Fruit fly (Drosophila melanogaster) whole organism, embryonic: Measurements from ENCODE around the gene Pxd.
A peak's percentile ranks its signal among the peaks of the same experiment; 100 is the strongest.

Experiments used
- Asciz ChIP-seq: fragments of 200-800 bp; sonication (Bioruptor generic); optimal IDR thresholded peaks from 2 replicates; lab custom pipeline; 2017; ENCODE audit warnings: missing biosample characterization, mild to moderate bottlenecking, missing genetic modification characterization, missing genetic modification reagents
- B-H1 ChIP-seq: fragments of 200-800 bp; sonication (Bioruptor generic); IDR thresholded peaks from 3 replicates; pipeline ENCODE4 v1.3.6; 2022; ENCODE audit warnings: missing biosample characterization, missing genetic modification characterization
- CG10366 ChIP-seq: fragments of 200-800 bp; sonication (Bioruptor generic); IDR thresholded peaks from 2 replicates; pipeline ENCODE4 v1.3.6; 2022; ENCODE audit warnings: missing biosample characterization, missing genetic modification characterization
- CG11093 ChIP-seq: fragments of 200-800 bp; sonication (Bioruptor generic); IDR thresholded peaks from 3 replicates; pipeline ENCODE4 v1.3.6; 2022; ENCODE audit warnings: missing biosample characterization, missing genetic modification characterization
- CG11504 ChIP-seq: fragments of 200-800 bp; sonication (Bioruptor generic); optimal IDR thresholded peaks from 3 replicates; lab custom pipeline; 2019; ENCODE audit warnings: missing biosample characterization, mild to moderate bottlenecking, missing genetic modification characterization, moderate library complexity
- CG1233 ChIP-seq: fragments of 200-800 bp; sonication (Bioruptor generic); optimal IDR thresholded peaks from 4 replicates; lab custom pipeline; 2018; ENCODE audit warnings: missing biosample characterization, mild to moderate bottlenecking, missing genetic modification characterization
- CG12391 ChIP-seq: fragments of 200-800 bp; sonication (Bioruptor generic); optimal IDR thresholded peaks from 3 replicates; lab custom pipeline; 2018; ENCODE audit warnings: missing biosample characterization, mild to moderate bottlenecking, missing genetic modification characterization, moderate library complexity
- CG12942 ChIP-seq: fragments of 200-800 bp; sonication (Bioruptor generic); optimal IDR thresholded peaks from 3 replicates; lab custom pipeline; 2016; ENCODE audit warnings: missing biosample characterization, missing genetic modification characterization
- CG14014 ChIP-seq: fragments of 200-800 bp; sonication (Bioruptor generic); IDR thresholded peaks from 2 replicates; pipeline ENCODE4 v1.3.6; 2022; ENCODE audit warnings: missing biosample characterization, missing genetic modification characterization
- CG30403 ChIP-seq: fragments of 200-800 bp; sonication (Bioruptor generic); optimal IDR thresholded peaks from 3 replicates; lab custom pipeline; 2016; ENCODE audit warnings: missing biosample characterization, missing genetic modification characterization
- CG3163 ChIP-seq: fragments of 200-800 bp; sonication (Bioruptor generic); optimal IDR thresholded peaks from 3 replicates; lab custom pipeline; 2016; ENCODE audit warnings: missing biosample characterization, missing genetic modification characterization
- CG34422 ChIP-seq: fragments of 200-800 bp; sonication (Bioruptor generic); IDR thresholded peaks from 3 replicates; pipeline ENCODE4 v1.3.6; 2022; ENCODE audit warnings: missing biosample characterization, missing genetic modification characterization
- CG3726 ChIP-seq: fragments of 200-800 bp; sonication (Bioruptor generic); IDR thresholded peaks from 3 replicates; pipeline ENCODE4, ENCODE4 v1.3.6; 2022; ENCODE audit warnings: missing biosample characterization, missing genetic modification characterization
- CG3838 ChIP-seq: fragments of 200-800 bp; sonication (Bioruptor generic); optimal IDR thresholded peaks from 3 replicates; lab custom pipeline; 2016; ENCODE audit warnings: missing biosample characterization, missing genetic modification characterization
- CG3995 ChIP-seq: fragments of 200-800 bp; sonication (Bioruptor generic); optimal IDR thresholded peaks from 3 replicates; lab custom pipeline; 2016; ENCODE audit warnings: missing biosample characterization, missing genetic modification characterization
- CG4282 ChIP-seq: fragments of 200-800 bp; sonication (Bioruptor generic); optimal IDR thresholded peaks from 2 replicates; lab custom pipeline; 2016; ENCODE audit warnings: missing biosample characterization, missing genetic modification characterization
- CG43689 ChIP-seq: fragments of 200-800 bp; sonication (Bioruptor generic); IDR thresholded peaks from 2 replicates; pipeline ENCODE4 v1.3.6; 2022; ENCODE audit warnings: missing biosample characterization, missing genetic modification characterization
- CG4404 ChIP-seq: fragments of 200-800 bp; sonication (Bioruptor generic); IDR thresholded peaks from 2 replicates; pipeline ENCODE4 v1.3.6; 2022; ENCODE audit warnings: missing biosample characterization, missing genetic modification characterization
- CG6175 ChIP-seq: fragments of 200-800 bp; sonication (Bioruptor generic); IDR thresholded peaks from 3 replicates; pipeline ENCODE4 v1.3.6; 2022; ENCODE audit warnings: missing biosample characterization, missing genetic modification characterization
- CG6683 ChIP-seq: fragments of 200-800 bp; sonication (Bioruptor generic); optimal IDR thresholded peaks from 2 replicates; lab custom pipeline; 2017; ENCODE audit warnings: missing biosample characterization, mild to moderate bottlenecking, missing genetic modification characterization, missing genetic modification reagents
- CG8359 ChIP-seq: fragments of 200-800 bp; sonication (Bioruptor generic); optimal IDR thresholded peaks from 2 replicates; lab custom pipeline; 2017; ENCODE audit warnings: missing biosample characterization, mild to moderate bottlenecking, missing genetic modification characterization, borderline replicate concordance
- Deaf1 ChIP-seq: fragments of 200-800 bp; optimal IDR thresholded peaks from 3 replicates; lab custom pipeline; 2019; ENCODE audit warnings: missing biosample characterization, mild to moderate bottlenecking, missing genetic modification characterization, moderate library complexity
- Dip2 ChIP-seq: fragments of 200-800 bp; sonication (Bioruptor generic); IDR thresholded peaks from 2 replicates; pipeline ENCODE4 v1.3.6; 2022; ENCODE audit warnings: missing biosample characterization, missing genetic modification characterization
- Eip74EF ChIP-seq, 2 experiments: fragments of 200-800 bp in 1 of 2; fragments of >200 bp in 1 of 2; sonication (Bioruptor generic) in 1 of 2; optimal IDR thresholded peaks; 2 replicates each; lab custom pipeline; 2017 to 2019; ENCODE audit warnings: missing biosample characterization in 2 of 2, missing genetic modification characterization in 2 of 2, mild to moderate bottlenecking in 1 of 2, moderate library complexity in 1 of 2
- Fer2 ChIP-seq: fragments of 200-800 bp; sonication (Bioruptor generic); optimal IDR thresholded peaks from 2 replicates; lab custom pipeline; 2018; ENCODE audit warnings: missing biosample characterization, mild to moderate bottlenecking, missing genetic modification characterization, moderate library complexity
- Gug ChIP-seq: fragments of 200-800 bp; sonication (Bioruptor generic); IDR thresholded peaks from 4 replicates; pipeline ENCODE4 v1.3.6; 2022; ENCODE audit warnings: missing biosample characterization, missing genetic modification characterization
- H15 ChIP-seq: fragments of 200-800 bp; sonication (Bioruptor generic); IDR thresholded peaks from 3 replicates; pipeline ENCODE4 v1.3.6; 2022; ENCODE audit warnings: missing biosample characterization, missing genetic modification characterization
- H2.0 ChIP-seq: fragments of 200-800 bp; sonication (Bioruptor generic); IDR thresholded peaks from 2 replicates; pipeline ENCODE4 v1.3.6; 2022; ENCODE audit warnings: missing biosample characterization, missing genetic modification characterization
- Jarid2 ChIP-seq: fragments of 200-800 bp; sonication (Bioruptor generic); optimal IDR thresholded peaks from 3 replicates; lab custom pipeline; 2017; ENCODE audit warnings: mild to moderate bottlenecking, missing biosample characterization, missing genetic modification reagents, missing genetic modification characterization
- MBD-R2 ChIP-seq: fragments of 200-800 bp; sonication (Bioruptor generic); IDR thresholded peaks from 2 replicates; pipeline ENCODE4 v1.3.6; 2022; ENCODE audit warnings: missing biosample characterization, missing genetic modification characterization
- MESR4 ChIP-seq: fragments of 200-800 bp; sonication (Bioruptor generic); optimal IDR thresholded peaks from 2 replicates; lab custom pipeline; 2018; ENCODE audit warnings: missing biosample characterization, mild to moderate bottlenecking, missing genetic modification characterization, moderate library complexity
- Oli ChIP-seq: fragments of 200-800 bp; sonication (Bioruptor generic); optimal IDR thresholded peaks from 2 replicates; lab custom pipeline; 2018; ENCODE audit warnings: missing biosample characterization, mild to moderate bottlenecking, missing genetic modification characterization, moderate library complexity
- Poxn ChIP-seq: fragments of 200-800 bp; sonication (Bioruptor generic); IDR thresholded peaks from 2 replicates; pipeline ENCODE4 v1.3.6; 2022; ENCODE audit warnings: missing biosample characterization, missing genetic modification characterization
- Rx ChIP-seq: fragments of 200-800 bp; sonication (Bioruptor generic); IDR thresholded peaks from 2 replicates; pipeline ENCODE4 v1.3.6; 2022; ENCODE audit warnings: missing biosample characterization, missing genetic modification characterization
- Sox102F ChIP-seq: fragments of 200-800 bp; sonication (Bioruptor generic); optimal IDR thresholded peaks from 2 replicates; lab custom pipeline; 2018; ENCODE audit warnings: missing biosample characterization, mild to moderate bottlenecking, missing genetic modification characterization, moderate library complexity
- Taf1 ChIP-seq: fragments of 200-800 bp; sonication (Bioruptor generic); IDR thresholded peaks from 2 replicates; pipeline ENCODE4 v1.3.6; 2022; ENCODE audit warnings: missing biosample characterization, missing genetic modification characterization
- Xbp1 ChIP-seq: fragments of 200-800 bp; sonication (Bioruptor generic); optimal IDR thresholded peaks from 3 replicates; lab custom pipeline; 2016; ENCODE audit warnings: missing biosample characterization, mild to moderate bottlenecking, missing genetic modification characterization
- az2 ChIP-seq: fragments of 200-800 bp; sonication (Bioruptor generic); optimal IDR thresholded peaks from 3 replicates; lab custom pipeline; 2016; ENCODE audit warnings: missing biosample characterization, missing genetic modification characterization
- chn ChIP-seq: fragments of 200-800 bp; sonication (Bioruptor generic); optimal IDR thresholded peaks from 2 replicates; lab custom pipeline; 2016; ENCODE audit warnings: missing biosample characterization, missing genetic modification characterization
- da ChIP-seq: fragments of 200-800 bp; sonication (Bioruptor generic); optimal IDR thresholded peaks from 2 replicates; lab custom pipeline; 2016; ENCODE audit warnings: missing biosample characterization, missing genetic modification characterization
- dm ChIP-seq: fragments of 200-800 bp; sonication (Bioruptor generic); optimal IDR thresholded peaks from 3 replicates; lab custom pipeline; 2016; ENCODE audit warnings: missing biosample characterization, missing genetic modification characterization
- dysf ChIP-seq: fragments of 200-800 bp; sonication (Bioruptor generic); IDR thresholded peaks from 3 replicates; pipeline ENCODE4 v1.3.6; 2022; ENCODE audit warnings: missing biosample characterization, missing genetic modification characterization
- eve ChIP-seq, 2 experiments: fragments of >200 bp; optimal IDR thresholded peaks; 2 replicates each; lab custom pipeline; 2017; ENCODE audit warnings: missing biosample characterization in 2 of 2, missing genetic modification characterization in 2 of 2
- gro ChIP-seq: fragments of 200-800 bp; sonication (Bioruptor generic); optimal IDR thresholded peaks from 2 replicates; lab custom pipeline; 2016; ENCODE audit warnings: missing biosample characterization, missing genetic modification characterization
- kah ChIP-seq: fragments of 200-800 bp; sonication (Bioruptor generic); optimal IDR thresholded peaks from 2 replicates; lab custom pipeline; 2018; ENCODE audit warnings: missing biosample characterization, mild to moderate bottlenecking, missing genetic modification characterization
- lola ChIP-seq, 3 experiments: fragments of >200 bp in 2 of 3; fragments of 200-800 bp in 1 of 3; sonication (Bioruptor generic) in 1 of 3; optimal IDR thresholded peaks; 2 replicates each; lab custom pipeline; 2017 to 2019; ENCODE audit warnings: missing biosample characterization in 3 of 3, missing genetic modification characterization in 3 of 3, mild to moderate bottlenecking in 1 of 3, moderate library complexity in 1 of 3
- nerfin-2 ChIP-seq: fragments of 200-800 bp; sonication (Bioruptor generic); IDR thresholded peaks from 2 replicates; pipeline ENCODE4 v1.3.6; 2022; ENCODE audit warnings: missing biosample characterization, missing genetic modification characterization; ENCODE audit not compliant: partially characterized antibody
- rib ChIP-seq: fragments of 200-800 bp; sonication (Bioruptor generic); IDR thresholded peaks from 2 replicates; pipeline ENCODE4 v1.3.6; 2022; ENCODE audit warnings: missing biosample characterization, missing genetic modification characterization
- sd ChIP-seq: fragments of 200-800 bp; sonication (Bioruptor generic); optimal IDR thresholded peaks from 3 replicates; lab custom pipeline; 2018; ENCODE audit warnings: missing biosample characterization, mild to moderate bottlenecking, missing genetic modification characterization, moderate library complexity
- sr ChIP-seq: fragments of 200-800 bp; sonication (Bioruptor generic); IDR thresholded peaks from 3 replicates; pipeline ENCODE4 v1.3.6; 2022; ENCODE audit warnings: missing biosample characterization, missing genetic modification characterization
- trh ChIP-seq: fragments of 200-800 bp; sonication (Bioruptor generic); optimal IDR thresholded peaks from 2 replicates; lab custom pipeline; 2016; ENCODE audit warnings: missing biosample characterization, missing genetic modification characterization
- unc-4 ChIP-seq: fragments of 200-800 bp; sonication (Bioruptor generic); IDR thresholded peaks from 2 replicates; pipeline ENCODE4 v1.3.6; 2022; ENCODE audit warnings: missing biosample characterization, missing genetic modification characterization; ENCODE audit not compliant: partially characterized antibody

Gene Pxd

DNA sequence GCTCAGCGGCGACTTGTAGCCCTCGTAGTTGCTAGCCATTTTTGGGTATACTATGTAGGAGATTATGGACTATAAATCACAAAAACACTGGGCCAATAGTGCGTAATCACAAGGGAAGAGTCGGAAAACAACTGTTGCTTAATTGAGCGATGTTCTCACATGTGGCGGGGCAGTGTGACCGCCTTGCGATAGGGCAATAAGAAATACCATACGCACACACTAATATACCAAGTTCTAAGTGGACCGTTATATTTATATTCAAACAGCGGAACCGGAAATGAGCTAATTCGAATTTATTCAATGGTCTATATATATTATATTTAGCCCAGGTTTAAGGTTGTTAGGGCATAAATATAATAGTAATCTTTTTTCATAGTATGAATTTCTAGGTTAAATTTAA is 6.6 kb downstream of the Pxd start, which contains the start of gene Adsl (continued):
- no peak for TF ChIP-seq Rx
- no peak for TF ChIP-seq gro (GFP tag; lab: Kevin White, UChicago)
- TF ChIP-seq CG12391 (tag; lab: Kevin White, UChicago) = peak; percentile 72
- TF ChIP-seq CG34422 (GFP tag; lab: Robert Waterston, UW) = peak; percentile 42; the same call in 1 of the 3 replicates
- no peak for TF ChIP-seq CG4282
- TF ChIP-seq rib (GFP tag; lab: Robert Waterston, UW) = no peak
- peak; percentile 42 for TF ChIP-seq CG30403
- no peak for TF ChIP-seq CG6683 (GFP tag; lab: Kevin White, UChicago)
- TF ChIP-seq CG6175 (GFP tag; lab: Robert Waterston, UW) = no peak
- peak; percentile 32 for TF ChIP-seq az2 (GFP tag; lab: Kevin White, UChicago)
- peak; percentile 51 for TF ChIP-seq Oli (tag; lab: Kevin White, UChicago)
- TF ChIP-seq MESR4 (GFP tag; lab: Kevin White, UChicago) = peak; percentile 78
- TF ChIP-seq CG3163 (GFP tag; lab: Kevin White, UChicago) = no peak
- no peak for TF ChIP-seq CG43689
- TF ChIP-seq Sox102F (GFP tag; lab: Kevin White, UChicago) = no peak
- TF ChIP-seq CG11093 (GFP tag; lab: Robert Waterston, UW) = no peak
- no peak for TF ChIP-seq chn (GFP tag; lab: Kevin White, UChicago)
- TF ChIP-seq Asciz = peak; percentile 82
- no peak; the same call in 1 of the 2 replicates for TF ChIP-seq CG10366 (GFP tag; lab: Robert Waterston, UW)
- no peak for TF ChIP-seq Taf1 (GFP tag; lab: Robert Waterston, UW)
- peak; percentile 60 for TF ChIP-seq Jarid2 (GFP tag; lab: Kevin White, UChicago)
- TF ChIP-seq H2.0 (GFP tag; lab: Robert Waterston, UW) = no peak
- TF ChIP-seq B-H1 (GFP tag; lab: Robert Waterston, UW) = no peak; the same call in 2 of the 3 replicates
- TF ChIP-seq H15 (GFP tag; lab: Robert Waterston, UW) = no peak
- no peak for TF ChIP-seq Deaf1 (tag; lab: Kevin White, UChicago)
- peak; percentile 60 for TF ChIP-seq CG8359 (GFP tag; lab: Kevin White, UChicago)
- peak; percentile 3 for TF ChIP-seq trh
- no peak for TF ChIP-seq CG11504 (tag; lab: Kevin White, UChicago)
- no peak for TF ChIP-seq Dip2 (GFP tag; lab: Robert Waterston, UW)
- TF ChIP-seq CG12942 (GFP tag; lab: Kevin White, UChicago) = no peak
- no peak for TF ChIP-seq Poxn (GFP tag; lab: Robert Waterston, UW)
- TF ChIP-seq da (GFP tag; lab: Kevin White, UChicago) = peak; percentile 12
- peak; percentile 56 for TF ChIP-seq Fer2
- TF ChIP-seq eve (GFP tag; optimal IDR thresholded peaks at IDR 0.05; lab: Kevin White, UChicago) = no peak
- peak; percentile 91 for TF ChIP-seq dm
- no peak for TF ChIP-seq Eip74EF (GFP tag; optimal IDR thresholded peaks at IDR 0.05; lab: Kevin White, UChicago)
- TF ChIP-seq CG4404 = no peak
- TF ChIP-seq sr = no peak
- peak; percentile 40 for TF ChIP-seq CG3995 (GFP tag; lab: Kevin White, UChicago)
- TF ChIP-seq Xbp1 (GFP tag; lab: Kevin White, UChicago) = peak; percentile 57
- TF ChIP-seq CG3726 (GFP tag; lab: Robert Waterston, UW) = no peak
- no peak for TF ChIP-seq nerfin-2
- 0 out of 2 replicates have a peak, but pooled peaks have one; percentile 29 for TF ChIP-seq unc-4 (GFP tag; lab: Robert Waterston, UW)
- TF ChIP-seq sd = no peak
- TF ChIP-seq CG14014 (GFP tag; lab: Robert Waterston, UW) = no peak
- TF ChIP-seq CG1233 = peak; percentile 72
- TF ChIP-seq Gug (GFP tag; lab: Robert Waterston, UW) = no peak
- TF ChIP-seq kah (GFP tag; lab: Kevin White, UChicago) = peak; percentile 82
- peak; percentile 71 for TF ChIP-seq MBD-R2 (GFP tag; lab: Robert Waterston, UW)
- no peak for TF ChIP-seq CG3838
- peak; percentile 17; the same call in 1 of the 3 replicates for TF ChIP-seq dysf
- no peak for TF ChIP-seq lola (GFP tag; optimal IDR thresholded peaks at IDR 0.05; lab: Kevin White, UChicago)
